Fruit fly (Drosophila melanogaster) whole organism, adult: ENCODE results near the gene CG18666.
A peak's percentile ranks its signal among the peaks of the same experiment; 100 is the strongest.

Experiments used
- CG11617 ChIP-seq: fragments of 200-800 bp; sonication (Bioruptor generic); optimal IDR thresholded peaks from 2 replicates; lab custom pipeline; 2017; ENCODE audit warnings: mild to moderate bottlenecking, missing biosample characterization, missing genetic modification reagents, missing genetic modification characterization
- CG12768 ChIP-seq: fragments of 200-800 bp; sonication (Bioruptor generic); optimal IDR thresholded peaks from 2 replicates; lab custom pipeline; 2017; ENCODE audit warnings: missing biosample characterization, missing genetic modification characterization, mild to moderate bottlenecking, moderate library complexity, missing genetic modification reagents
- CG14711 ChIP-seq: fragments of 200-800 bp; sonication (Bioruptor generic); optimal IDR thresholded peaks from 2 replicates; lab custom pipeline; 2018; ENCODE audit warnings: missing biosample characterization, mild to moderate bottlenecking, missing genetic modification characterization, moderate library complexity
- CG1620 ChIP-seq: fragments of 200-800 bp; sonication (Bioruptor generic); optimal IDR thresholded peaks from 2 replicates; lab custom pipeline; 2016; ENCODE audit warnings: missing biosample characterization, missing genetic modification characterization
- CG33017 ChIP-seq: fragments of 200-800 bp; sonication (Bioruptor generic); optimal IDR thresholded peaks from 2 replicates; lab custom pipeline; 2018; ENCODE audit warnings: missing biosample characterization, mild to moderate bottlenecking, missing genetic modification characterization, moderate library complexity
- CG5204 ChIP-seq: fragments of 200-800 bp; sonication (Bioruptor generic); optimal IDR thresholded peaks from 2 replicates; lab custom pipeline; 2016; ENCODE audit warnings: missing biosample characterization, missing genetic modification characterization
- CG7045 ChIP-seq: fragments of 200-800 bp; sonication (Bioruptor generic); optimal IDR thresholded peaks from 2 replicates; lab custom pipeline; 2017; ENCODE audit warnings: missing biosample characterization, mild to moderate bottlenecking, missing genetic modification characterization
- CG7101 ChIP-seq: fragments of 200-800 bp; sonication (Bioruptor generic); optimal IDR thresholded peaks from 2 replicates; lab custom pipeline; 2018; ENCODE audit warnings: missing biosample characterization, mild to moderate bottlenecking, missing genetic modification characterization, moderate library complexity
- Clk ChIP-seq: fragments of 200-800 bp; sonication (Bioruptor generic); optimal IDR thresholded peaks from 2 replicates; lab custom pipeline; 2017; ENCODE audit warnings: missing biosample characterization, missing genetic modification characterization
- Crg-1 ChIP-seq: fragments of 200-800 bp; sonication (Bioruptor generic); optimal IDR thresholded peaks from 2 replicates; lab custom pipeline; 2016; ENCODE audit warnings: missing biosample characterization, missing genetic modification characterization
- Hr96 ChIP-seq: fragments of 200-800 bp; sonication (Bioruptor generic); optimal IDR thresholded peaks from 2 replicates; lab custom pipeline; 2016; ENCODE audit warnings: missing biosample characterization, missing genetic modification characterization
- Mnt ChIP-seq: fragments of 200-800 bp; sonication (Bioruptor generic); optimal IDR thresholded peaks from 2 replicates; lab custom pipeline; 2016; ENCODE audit warnings: missing biosample characterization, mild to moderate bottlenecking, missing genetic modification characterization
- bab1 ChIP-seq: fragments of 200-800 bp; sonication (Bioruptor generic); optimal IDR thresholded peaks from 3 replicates; lab custom pipeline; 2019; ENCODE audit warnings: missing biosample characterization, mild to moderate bottlenecking, missing genetic modification characterization, moderate library complexity
- cic ChIP-seq: fragments of 200-800 bp; sonication (Bioruptor generic); optimal IDR thresholded peaks from 2 replicates; lab custom pipeline; 2017; ENCODE audit warnings: missing biosample characterization, mild to moderate bottlenecking, missing genetic modification characterization, moderate library complexity
- cnc ChIP-seq, 2 experiments: fragments of >200 bp; optimal IDR thresholded peaks; 2 replicates each; lab custom pipeline; 2017
- kay ChIP-seq: fragments of 200-800 bp; sonication (Bioruptor generic); peaks from one replicate; lab custom pipeline; 2016; ENCODE audit warnings: missing biosample characterization, missing genetic modification characterization, borderline replicate concordance
- ovo ChIP-seq: fragments of 200-800 bp; sonication (Bioruptor generic); optimal IDR thresholded peaks from 2 replicates; lab custom pipeline; 2016; ENCODE audit warnings: missing biosample characterization, missing genetic modification characterization
- pad ChIP-seq: fragments of 200-800 bp; sonication (Bioruptor generic); optimal IDR thresholded peaks from 3 replicates; lab custom pipeline; 2017; ENCODE audit warnings: missing biosample characterization, missing genetic modification characterization, mild to moderate bottlenecking, moderate library complexity, missing genetic modification reagents
- tj ChIP-seq: fragments of 200-800 bp; sonication (Bioruptor generic); optimal IDR thresholded peaks from 3 replicates; lab custom pipeline; 2017; ENCODE audit warnings: missing biosample characterization, mild to moderate bottlenecking, missing genetic modification characterization, moderate library complexity
- toe ChIP-seq: fragments of 200-800 bp; sonication (Bioruptor generic); optimal IDR thresholded peaks from 2 replicates; lab custom pipeline; 2016; ENCODE audit warnings: missing biosample characterization, missing genetic modification characterization

Gene CG18666

DNA sequence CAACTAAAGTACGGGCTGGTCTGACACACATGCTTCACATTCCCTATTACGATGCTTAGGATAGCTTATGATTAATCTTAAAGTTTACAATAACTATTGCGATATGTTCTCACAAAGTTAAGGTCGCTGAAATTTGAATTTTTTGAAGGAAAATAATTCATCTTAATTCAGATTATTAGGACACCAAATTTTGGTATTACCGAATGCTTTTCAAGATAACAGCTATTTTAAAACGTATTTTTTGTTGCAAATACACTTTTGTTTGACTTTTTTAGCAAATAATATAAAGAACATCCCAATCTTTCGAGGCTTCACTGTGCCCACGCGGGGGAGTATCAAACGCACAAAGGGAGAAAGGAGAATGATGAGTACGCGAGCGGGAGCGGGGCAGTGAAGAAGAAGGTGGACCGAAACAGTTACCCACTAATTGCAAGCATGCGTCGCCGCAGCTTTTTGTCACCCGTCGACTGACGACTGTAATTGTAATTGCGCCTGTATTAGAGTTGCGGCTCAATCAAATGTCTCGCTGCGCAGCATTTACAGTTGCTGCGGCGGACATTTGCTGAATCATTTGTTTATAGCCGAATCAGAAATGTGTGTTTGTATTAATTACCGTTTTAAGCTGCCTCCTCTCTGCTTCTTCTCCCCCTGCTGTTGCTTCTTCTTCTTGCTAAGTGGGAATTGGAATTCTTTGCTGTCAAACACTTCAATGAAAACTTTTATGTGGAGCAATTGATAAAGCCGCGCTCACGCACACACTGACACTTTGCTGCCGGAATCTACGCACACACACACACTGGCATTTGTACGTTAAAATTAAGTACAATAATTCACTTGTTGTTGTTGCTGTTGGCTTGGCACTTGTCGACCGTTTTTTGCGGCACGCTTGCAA is 31.6 kb downstream of the CG18666 start:
- TF ChIP-seq CG33017 (tag; lab: Kevin White, UChicago) (no peak), CG12768 (GFP tag; lab: Kevin White, UChicago) (no peak), Clk (GFP tag; lab: Kevin White, UChicago) (no peak), CG14711 (peak; percentile 39), CG1620 (GFP tag; lab: Kevin White, UChicago) (no peak), CG7045 (no peak), CG7101 (tag; lab: Kevin White, UChicago) (no peak), toe (no peak), CG11617 (no peak), cnc (optimal IDR thresholded peaks at IDR 0.05; lab: Kevin White, UChicago) (peak in 1 of 2 experiments; percentile 46), Hr96 (peak; percentile 62), ovo (peak; percentile 44), Mnt (GFP tag; lab: Kevin White, UChicago) (no peak), kay (no peak), CG5204 (GFP tag; lab: Kevin White, UChicago) (peak; percentile 55), cic (no peak), bab1 (no peak), tj (GFP tag; lab: Kevin White, UChicago) (no peak), Crg-1 (GFP tag; lab: Kevin White, UChicago) (no peak), pad (GFP tag; lab: Kevin White, UChicago) (peak; percentile 71)

DNA sequence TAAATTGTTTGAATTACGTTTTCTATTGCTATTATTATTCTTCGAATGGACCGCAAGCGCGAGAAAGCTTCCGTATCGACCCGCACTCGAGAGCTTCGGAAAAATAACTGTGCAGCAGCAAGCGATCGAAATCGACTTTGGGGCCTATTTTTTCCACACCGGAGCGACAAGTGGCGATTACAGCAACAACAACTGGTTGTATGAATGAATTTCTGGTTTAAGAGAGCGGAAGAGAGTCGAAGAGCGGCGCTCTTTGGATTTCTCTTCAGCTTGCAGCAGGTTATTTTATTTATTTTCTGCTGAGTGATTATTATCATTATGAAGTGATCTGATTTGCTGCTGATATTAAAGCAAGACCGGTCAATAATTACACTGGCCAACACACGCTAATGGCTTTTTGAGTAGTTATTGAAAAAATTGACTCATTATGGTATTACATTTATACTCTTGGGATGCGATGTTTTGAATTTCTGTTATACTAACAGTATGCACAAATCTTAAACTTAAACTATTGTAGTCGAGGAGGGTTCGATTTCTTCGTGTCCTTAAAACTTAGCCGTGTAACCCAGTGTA is 32.4 kb downstream of the CG18666 start, which contains the start of gene Samuel:
TSS of gene Samuel (minus strand) at position 112 of the 573 bp plus-strand sequence.
- TF ChIP-seq bab1: no peak
- TF ChIP-seq Crg-1 (GFP tag; lab: Kevin White, UChicago): no peak
- TF ChIP-seq CG14711: no peak
- TF ChIP-seq Hr96: no peak
- TF ChIP-seq CG33017 (tag; lab: Kevin White, UChicago): peak; percentile 44
- no peak for TF ChIP-seq CG7045
- no peak for TF ChIP-seq cnc (optimal IDR thresholded peaks at IDR 0.05; lab: Kevin White, UChicago)
- TF ChIP-seq Clk (GFP tag; lab: Kevin White, UChicago): no peak
- peak; percentile 89 for TF ChIP-seq cic
- TF ChIP-seq CG12768 (GFP tag; lab: Kevin White, UChicago): peak; percentile 16
- TF ChIP-seq CG1620 (GFP tag; lab: Kevin White, UChicago): no peak
- peak; percentile 62 for TF ChIP-seq ovo
- TF ChIP-seq toe: no peak
- TF ChIP-seq CG11617: peak; percentile 16
- TF ChIP-seq Mnt (GFP tag; lab: Kevin White, UChicago): peak; percentile 53
- TF ChIP-seq tj (GFP tag; lab: Kevin White, UChicago): peak; percentile 57
- TF ChIP-seq pad (GFP tag; lab: Kevin White, UChicago): no peak

DNA sequence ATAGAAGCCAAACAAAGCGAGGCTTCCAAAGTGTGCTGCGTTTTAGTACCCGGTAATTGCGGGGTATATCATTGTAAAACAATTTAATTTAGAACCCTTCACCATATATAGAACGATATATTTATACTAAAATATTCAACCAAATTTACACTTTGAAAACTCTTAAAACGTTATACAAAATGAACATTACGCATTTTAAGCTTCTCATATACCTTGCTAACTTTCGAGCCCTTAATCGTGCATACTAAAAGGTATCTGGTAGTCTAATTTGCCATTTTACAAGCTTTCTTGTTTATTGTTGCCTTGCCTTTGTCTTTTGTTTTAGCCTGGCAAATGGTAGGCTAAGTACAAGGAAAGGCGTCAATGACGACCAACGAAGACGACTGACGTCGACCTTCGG is 33.4 kb downstream of the CG18666 start:
- TF ChIP-seq CG5204 (GFP tag; lab: Kevin White, UChicago) (no peak), kay (no peak), CG14711 (no peak), cnc (optimal IDR thresholded peaks at IDR 0.05; lab: Kevin White, UChicago) (no peak), CG12768 (GFP tag; lab: Kevin White, UChicago) (no peak), CG7045 (no peak), CG11617 (no peak), toe (no peak), Crg-1 (GFP tag; lab: Kevin White, UChicago) (no peak)

DNA sequence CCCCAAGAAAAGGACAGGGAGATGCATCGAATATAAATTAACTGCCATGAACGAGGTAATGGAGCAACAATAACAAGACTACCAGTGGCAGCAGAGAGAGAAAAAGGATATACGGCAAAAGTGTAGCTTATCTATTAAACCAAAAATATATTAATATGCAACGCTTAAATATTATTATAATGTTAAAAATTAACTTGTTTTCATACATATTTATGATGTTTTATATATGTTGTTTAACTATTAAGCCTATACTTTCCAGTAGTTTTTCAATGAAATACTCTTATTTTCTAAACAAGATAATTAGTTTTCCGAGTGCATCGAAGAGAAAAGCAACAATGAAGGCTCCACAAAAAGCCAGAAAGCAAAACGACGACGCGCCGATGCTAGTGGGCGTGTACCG is 33.8 kb downstream of the CG18666 start:
- TF ChIP-seq CG11617: no peak
- TF ChIP-seq toe: no peak
- TF ChIP-seq Crg-1 (GFP tag; lab: Kevin White, UChicago): no peak
- no peak for TF ChIP-seq Mnt (GFP tag; lab: Kevin White, UChicago)
- no peak for TF ChIP-seq pad (GFP tag; lab: Kevin White, UChicago)
- TF ChIP-seq cnc (optimal IDR thresholded peaks at IDR 0.05; lab: Kevin White, UChicago): no peak
- TF ChIP-seq CG7045: no peak
- no peak for TF ChIP-seq kay
- no peak for TF ChIP-seq CG7101 (tag; lab: Kevin White, UChicago)
- no peak for TF ChIP-seq cic
- no peak for TF ChIP-seq Hr96
- TF ChIP-seq ovo: no peak

DNA sequence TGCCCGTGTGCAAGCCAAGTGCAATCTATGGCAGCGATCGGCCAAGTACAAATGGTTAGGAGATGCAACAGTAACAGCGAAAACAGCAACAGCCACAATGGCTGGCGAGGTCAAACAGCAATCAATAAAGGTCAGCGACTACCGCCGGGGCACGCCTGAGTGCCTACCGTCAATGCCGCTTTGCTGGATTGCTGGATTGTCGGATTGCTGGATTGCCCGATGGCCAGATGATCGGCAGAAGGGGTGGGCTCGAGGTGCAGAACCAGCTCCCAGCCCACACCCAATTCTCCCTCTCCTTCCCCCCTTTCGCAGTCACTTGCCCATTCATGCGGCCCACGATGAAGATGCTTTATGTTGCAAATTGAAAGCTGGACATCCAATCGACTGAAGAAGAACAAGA is 34.3 kb downstream of the CG18666 start:
- TF ChIP-seq ovo (no peak), CG33017 (tag; lab: Kevin White, UChicago) (no peak), Crg-1 (GFP tag; lab: Kevin White, UChicago) (no peak), CG11617 (no peak), CG12768 (GFP tag; lab: Kevin White, UChicago) (no peak), CG7101 (tag; lab: Kevin White, UChicago) (no peak), Hr96 (no peak)

DNA sequence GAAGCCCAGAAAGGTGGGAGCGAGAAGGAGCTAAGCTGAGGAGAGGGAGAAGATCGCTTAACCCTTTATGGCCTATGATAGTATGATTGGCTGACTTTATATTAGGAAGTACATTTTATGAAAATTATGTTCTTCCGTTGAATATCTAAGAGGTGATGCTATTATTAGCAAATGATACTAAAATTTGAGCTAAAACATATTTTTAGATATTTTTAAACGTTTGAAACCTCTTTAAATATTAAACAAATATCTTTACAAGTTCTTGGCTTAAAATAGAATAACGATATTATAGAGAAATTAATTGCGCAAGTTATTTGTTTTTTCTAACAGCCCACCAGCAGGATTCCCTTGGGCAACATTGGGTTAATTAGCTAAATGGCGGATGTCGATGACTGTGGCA is 34.9 kb downstream of the CG18666 start:
- TF ChIP-seq CG7045: no peak
- no peak for TF ChIP-seq ovo
- no peak for TF ChIP-seq Hr96
- TF ChIP-seq CG12768 (GFP tag; lab: Kevin White, UChicago): no peak
- TF ChIP-seq kay: no peak

DNA sequence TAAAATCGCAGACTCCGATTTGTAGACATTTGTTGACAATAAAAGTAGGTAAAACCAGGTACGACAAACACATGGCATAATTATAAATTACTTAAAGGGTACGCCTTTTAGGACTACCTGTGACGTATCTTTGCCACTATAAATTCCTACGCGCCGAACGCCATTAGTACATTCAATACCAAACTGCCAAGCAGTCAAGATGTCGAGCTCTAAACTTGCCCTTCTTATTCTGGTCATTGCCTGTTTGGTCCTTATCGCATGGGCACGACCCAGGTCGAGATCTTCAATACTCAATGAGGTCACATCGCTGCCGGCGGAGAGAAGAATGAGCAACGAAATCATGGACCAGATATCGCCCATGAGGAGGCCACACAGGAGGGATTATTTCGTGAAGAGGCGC is 36.3 kb downstream of the CG18666 start, which contains the start of gene CG14915:
TSS of gene CG14915 (plus strand) at position 166 of the 400 bp plus-strand sequence.
- TF ChIP-seq toe (no peak), pad (GFP tag; lab: Kevin White, UChicago) (no peak), Hr96 (no peak), CG14711 (no peak), CG33017 (tag; lab: Kevin White, UChicago) (no peak), CG12768 (GFP tag; lab: Kevin White, UChicago) (no peak), Crg-1 (GFP tag; lab: Kevin White, UChicago) (no peak), Mnt (GFP tag; lab: Kevin White, UChicago) (no peak), CG5204 (GFP tag; lab: Kevin White, UChicago) (no peak), CG11617 (no peak), CG1620 (GFP tag; lab: Kevin White, UChicago) (no peak), CG7045 (no peak), cic (no peak)
